Fruit fly (Drosophila melanogaster): ENCODE data around the gene CG43400.

DNA sequence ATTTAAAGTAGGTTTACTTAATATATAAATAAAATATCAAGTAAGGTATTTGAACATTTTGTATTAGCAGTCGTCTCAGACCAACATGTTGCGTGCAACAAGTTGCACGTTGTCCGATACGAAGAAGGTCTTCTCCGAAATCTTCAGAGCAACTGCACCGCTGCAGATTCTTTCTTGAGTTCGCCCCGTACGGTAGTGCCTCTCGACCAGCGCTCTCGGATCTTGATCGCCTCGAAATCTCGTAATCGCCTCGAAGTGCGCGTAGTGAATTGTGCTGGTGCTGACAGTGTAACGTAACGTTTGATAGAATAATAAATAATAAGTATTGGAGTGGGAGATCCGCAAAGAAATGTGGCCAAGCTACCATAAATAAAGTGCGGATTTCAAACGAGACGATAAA, 23.9 kb upstream of the CG43400 start, which contains the start of gene dachs:
- TF ChIP-seq Dll (optimal IDR thresholded peaks at IDR 0.05) = no peak
- TF ChIP-seq EcR (GFP tag; optimal IDR thresholded peaks at IDR 0.05) = no peak
- no peak for TF ChIP-seq CG8478 (optimal IDR thresholded peaks at IDR 0.05)
